Fruit fly (Drosophila melanogaster) whole organism, embryonic: ENCODE results near the gene Rpn12.

Experiments used
- Atf-2 ChIP-seq: fragments of 200-800 bp; sonication (Bioruptor generic); optimal IDR thresholded peaks from 2 replicates; lab custom pipeline; 2016; ENCODE audit warnings: missing biosample characterization, missing genetic modification characterization
- B-H1 ChIP-seq: fragments of 200-800 bp; sonication (Bioruptor generic); IDR thresholded peaks from 3 replicates; pipeline ENCODE4 v1.3.6; 2022; ENCODE audit warnings: missing biosample characterization, missing genetic modification characterization
- BEAF-32 ChIP-seq: fragments of 200-800 bp; sonication (Bioruptor generic); optimal IDR thresholded peaks from 3 replicates; lab custom pipeline; 2017; ENCODE audit warnings: missing biosample characterization, missing genetic modification characterization, mild to moderate bottlenecking, moderate library complexity, missing genetic modification reagents
- Bteb2 ChIP-seq: fragments of 200-800 bp; sonication (Bioruptor generic); optimal IDR thresholded peaks from 2 replicates; lab custom pipeline; 2016; ENCODE audit warnings: missing biosample characterization, missing genetic modification characterization
- CG10267 ChIP-seq: fragments of 200-800 bp; sonication (Bioruptor generic); optimal IDR thresholded peaks from 2 replicates; lab custom pipeline; 2018; ENCODE audit warnings: missing biosample characterization, mild to moderate bottlenecking, missing genetic modification characterization, moderate library complexity
- CG12659 ChIP-seq: fragments of 200-800 bp; sonication (Bioruptor generic); optimal IDR thresholded peaks from 3 replicates; lab custom pipeline; 2017; ENCODE audit warnings: mild to moderate bottlenecking, missing biosample characterization, missing genetic modification reagents, missing genetic modification characterization
- CG13287 ChIP-seq: fragments of 200-800 bp; sonication (Bioruptor generic); IDR thresholded peaks from 2 replicates; pipeline ENCODE4 v1.3.6; 2022; ENCODE audit warnings: missing biosample characterization, missing genetic modification characterization; ENCODE audit not compliant: partially characterized antibody
- CG15479 ChIP-seq: fragments of 200-800 bp; sonication (Bioruptor generic); optimal IDR thresholded peaks from 3 replicates; lab custom pipeline; 2019; ENCODE audit warnings: missing biosample characterization, mild to moderate bottlenecking, missing genetic modification characterization, moderate library complexity
- CG1603 ChIP-seq: fragments of 200-800 bp; sonication (Bioruptor generic); optimal IDR thresholded peaks from 2 replicates; lab custom pipeline; 2019; ENCODE audit warnings: missing biosample characterization, mild to moderate bottlenecking, missing genetic modification characterization, moderate library complexity
- CG16863 ChIP-seq: fragments of 200-800 bp; sonication (Bioruptor generic); optimal IDR thresholded peaks from 3 replicates; lab custom pipeline; 2016; ENCODE audit warnings: missing biosample characterization, missing genetic modification characterization
- CG17328 ChIP-seq: fragments of 200-800 bp; sonication (Bioruptor generic); IDR thresholded peaks from 2 replicates; pipeline ENCODE4 v1.3.6; 2022; ENCODE audit warnings: missing biosample characterization, missing genetic modification characterization
- CG17361 ChIP-seq: fragments of 200-800 bp; sonication (Bioruptor generic); IDR thresholded peaks from 3 replicates; pipeline ENCODE4 v1.3.6; 2022; ENCODE audit warnings: missing biosample characterization, missing genetic modification characterization
- CG18599 ChIP-seq: fragments of 200-800 bp; sonication (Bioruptor generic); optimal IDR thresholded peaks from 3 replicates; lab custom pipeline; 2017; ENCODE audit warnings: missing biosample characterization, missing genetic modification characterization, mild to moderate bottlenecking, moderate library complexity, missing genetic modification reagents
- CG2129 ChIP-seq: fragments of 200-800 bp; sonication (Bioruptor generic); IDR thresholded peaks from 2 replicates; pipeline ENCODE4 v1.3.6; 2022; ENCODE audit warnings: missing biosample characterization, missing genetic modification characterization; ENCODE audit not compliant: partially characterized antibody
- CG30020 ChIP-seq: fragments of 200-800 bp; optimal IDR thresholded peaks from 2 replicates; lab custom pipeline; 2019; ENCODE audit warnings: missing biosample characterization, mild to moderate bottlenecking, missing genetic modification characterization, moderate library complexity
- CG34224 ChIP-seq: fragments of 200-800 bp; sonication (Bioruptor generic); IDR thresholded peaks from 3 replicates; pipeline ENCODE4 v1.3.6; 2022; ENCODE audit warnings: missing biosample characterization, missing genetic modification characterization; ENCODE audit not compliant: partially characterized antibody
- CG3995 ChIP-seq: fragments of 200-800 bp; sonication (Bioruptor generic); optimal IDR thresholded peaks from 3 replicates; lab custom pipeline; 2016; ENCODE audit warnings: missing biosample characterization, missing genetic modification characterization
- CG4617 ChIP-seq: fragments of 200-800 bp; sonication (Bioruptor generic); optimal IDR thresholded peaks from 3 replicates; lab custom pipeline; 2016; ENCODE audit warnings: missing biosample characterization, missing genetic modification characterization, borderline replicate concordance
- CrebB ChIP-seq: fragments of 200-800 bp; sonication (Bioruptor generic); optimal IDR thresholded peaks from 3 replicates; lab custom pipeline; 2018; ENCODE audit warnings: missing biosample characterization, mild to moderate bottlenecking, missing genetic modification characterization
- Dbx ChIP-seq: fragments of 200-800 bp; sonication (Bioruptor generic); IDR thresholded peaks from 3 replicates; pipeline ENCODE4 v1.3.6; 2022; ENCODE audit warnings: missing biosample characterization, missing genetic modification characterization
- Dip2 ChIP-seq: fragments of 200-800 bp; sonication (Bioruptor generic); IDR thresholded peaks from 2 replicates; pipeline ENCODE4 v1.3.6; 2022; ENCODE audit warnings: missing biosample characterization, missing genetic modification characterization
- Dp ChIP-seq: fragments of 200-800 bp; sonication (Bioruptor generic); optimal IDR thresholded peaks from 2 replicates; lab custom pipeline; 2018; ENCODE audit warnings: missing biosample characterization, mild to moderate bottlenecking, missing genetic modification characterization, moderate library complexity
- Dref ChIP-seq: fragments of 200-800 bp; sonication (Bioruptor generic); IDR thresholded peaks from 2 replicates; pipeline ENCODE4 v1.3.6; 2022; ENCODE audit warnings: missing biosample characterization, missing genetic modification characterization
- E2f2 ChIP-seq: fragments of 200-800 bp; sonication (Bioruptor generic); IDR thresholded peaks from 2 replicates; pipeline ENCODE4 v1.3.6; 2022; ENCODE audit warnings: missing biosample characterization, missing genetic modification characterization
- Fer3 ChIP-seq: fragments of 200-800 bp; sonication (Bioruptor generic); optimal IDR thresholded peaks from 2 replicates; lab custom pipeline; 2018; ENCODE audit warnings: missing biosample characterization, mild to moderate bottlenecking, missing genetic modification characterization, moderate library complexity
- HLH3B ChIP-seq: fragments of 200-800 bp; sonication (Bioruptor generic); IDR thresholded peaks from 2 replicates; pipeline ENCODE4 v1.3.6; 2022; ENCODE audit warnings: missing biosample characterization, missing genetic modification characterization
- HmgZ ChIP-seq: fragments of 200-800 bp; sonication (Bioruptor generic); optimal IDR thresholded peaks from 2 replicates; lab custom pipeline; 2018; ENCODE audit warnings: missing biosample characterization, mild to moderate bottlenecking, missing genetic modification characterization
- Hr78 ChIP-seq, 2 experiments: fragments of 200-800 bp in 1 of 2; fragments of >200 bp in 1 of 2; sonication (Bioruptor generic) in 1 of 2; optimal IDR thresholded peaks; 2 replicates each; lab custom pipeline; 2017 to 2019; ENCODE audit warnings: missing biosample characterization in 2 of 2, missing genetic modification characterization in 2 of 2, mild to moderate bottlenecking in 1 of 2, moderate library complexity in 1 of 2
- Jarid2 ChIP-seq: fragments of 200-800 bp; sonication (Bioruptor generic); optimal IDR thresholded peaks from 3 replicates; lab custom pipeline; 2017; ENCODE audit warnings: mild to moderate bottlenecking, missing biosample characterization, missing genetic modification reagents, missing genetic modification characterization
- MESR4 ChIP-seq: fragments of 200-800 bp; sonication (Bioruptor generic); optimal IDR thresholded peaks from 2 replicates; lab custom pipeline; 2018; ENCODE audit warnings: missing biosample characterization, mild to moderate bottlenecking, missing genetic modification characterization, moderate library complexity
- Meics ChIP-seq: fragments of 200-800 bp; sonication (Bioruptor generic); optimal IDR thresholded peaks from 2 replicates; lab custom pipeline; 2017; ENCODE audit warnings: missing biosample characterization, mild to moderate bottlenecking, missing genetic modification characterization
- bbx ChIP-seq: fragments of 200-800 bp; sonication (Bioruptor generic); IDR thresholded peaks from 2 replicates; pipeline ENCODE4 v1.3.6; 2022; ENCODE audit warnings: missing biosample characterization, missing genetic modification characterization; ENCODE audit not compliant: partially characterized antibody
- cg ChIP-seq: fragments of 200-800 bp; sonication (Bioruptor generic); optimal IDR thresholded peaks from 3 replicates; lab custom pipeline; 2019; ENCODE audit warnings: missing biosample characterization, mild to moderate bottlenecking, missing genetic modification characterization, moderate library complexity
- croc ChIP-seq: fragments of 200-800 bp; sonication (Bioruptor generic); conservative IDR thresholded peaks from 3 replicates; pipeline ENCODE4 v1.3.6; 2022; ENCODE audit warnings: missing biosample characterization, missing genetic modification characterization
- crp ChIP-seq, 2 experiments: fragments of 200-800 bp; sonication (Bioruptor generic); optimal IDR thresholded peaks; 2 replicates in 1 of 2; 3 replicates in 1 of 2; lab custom pipeline; 2017; ENCODE audit warnings: missing biosample characterization in 2 of 2, missing genetic modification characterization in 2 of 2, mild to moderate bottlenecking in 1 of 2, moderate library complexity in 1 of 2
- esg ChIP-seq: fragments of 200-800 bp; sonication (Bioruptor generic); conservative IDR thresholded peaks from 2 replicates; pipeline ENCODE4 v1.3.6; 2022; ENCODE audit warnings: missing biosample characterization, missing genetic modification characterization
- gfzf ChIP-seq: fragments of 200-800 bp; sonication (Bioruptor generic); optimal IDR thresholded peaks from 2 replicates; lab custom pipeline; 2016; ENCODE audit warnings: missing biosample characterization, mild to moderate bottlenecking, missing genetic modification characterization, moderate library complexity
- gsb-n ChIP-seq: fragments of 200-800 bp; sonication (Bioruptor generic); optimal IDR thresholded peaks from 3 replicates; lab custom pipeline; 2018; ENCODE audit warnings: missing biosample characterization, mild to moderate bottlenecking, missing genetic modification characterization
- gt ChIP-seq: fragments of 200-800 bp; sonication (Bioruptor generic); IDR thresholded peaks from 2 replicates; pipeline ENCODE4 v1.3.6; 2022; ENCODE audit warnings: missing biosample characterization, missing genetic modification characterization
- hbn ChIP-seq: fragments of 200-800 bp; sonication (Bioruptor generic); IDR thresholded peaks from 2 replicates; pipeline ENCODE4 v1.3.6; 2022; ENCODE audit warnings: missing biosample characterization, missing genetic modification characterization; ENCODE audit not compliant: partially characterized antibody
- lab ChIP-seq: fragments of 200-800 bp; sonication (Bioruptor generic); optimal IDR thresholded peaks from 3 replicates; lab custom pipeline; 2017; ENCODE audit warnings: missing biosample characterization, missing genetic modification characterization, mild to moderate bottlenecking, moderate library complexity, missing genetic modification reagents
- lbe ChIP-seq: fragments of 200-800 bp; sonication (Bioruptor generic); optimal IDR thresholded peaks from 2 replicates; lab custom pipeline; 2016; ENCODE audit warnings: missing biosample characterization, mild to moderate bottlenecking, missing genetic modification characterization
- nerfin-1 ChIP-seq: fragments of 200-800 bp; sonication (Bioruptor generic); optimal IDR thresholded peaks from 3 replicates; lab custom pipeline; 2019; ENCODE audit warnings: missing biosample characterization, mild to moderate bottlenecking, missing genetic modification characterization, moderate library complexity
- pzg ChIP-seq: fragments of 200-800 bp; sonication (Bioruptor generic); optimal IDR thresholded peaks from 3 replicates; lab custom pipeline; 2018; ENCODE audit warnings: missing biosample characterization, mild to moderate bottlenecking, missing genetic modification characterization, moderate library complexity
- row ChIP-seq: fragments of 200-800 bp; sonication (Bioruptor generic); IDR thresholded peaks from 3 replicates; pipeline ENCODE4 v1.3.6; 2022; ENCODE audit warnings: missing biosample characterization, missing genetic modification characterization
- sd ChIP-seq: fragments of 200-800 bp; sonication (Bioruptor generic); optimal IDR thresholded peaks from 3 replicates; lab custom pipeline; 2018; ENCODE audit warnings: missing biosample characterization, mild to moderate bottlenecking, missing genetic modification characterization, moderate library complexity
- sna ChIP-seq: fragments of 200-800 bp; sonication (Bioruptor generic); IDR thresholded peaks from 2 replicates; pipeline ENCODE4 v1.3.6; 2022; ENCODE audit warnings: missing biosample characterization, missing genetic modification characterization; ENCODE audit not compliant: partially characterized antibody
- unc-4 ChIP-seq: fragments of 200-800 bp; sonication (Bioruptor generic); IDR thresholded peaks from 2 replicates; pipeline ENCODE4 v1.3.6; 2022; ENCODE audit warnings: missing biosample characterization, missing genetic modification characterization; ENCODE audit not compliant: partially characterized antibody

Rpn12 gene

DNA sequence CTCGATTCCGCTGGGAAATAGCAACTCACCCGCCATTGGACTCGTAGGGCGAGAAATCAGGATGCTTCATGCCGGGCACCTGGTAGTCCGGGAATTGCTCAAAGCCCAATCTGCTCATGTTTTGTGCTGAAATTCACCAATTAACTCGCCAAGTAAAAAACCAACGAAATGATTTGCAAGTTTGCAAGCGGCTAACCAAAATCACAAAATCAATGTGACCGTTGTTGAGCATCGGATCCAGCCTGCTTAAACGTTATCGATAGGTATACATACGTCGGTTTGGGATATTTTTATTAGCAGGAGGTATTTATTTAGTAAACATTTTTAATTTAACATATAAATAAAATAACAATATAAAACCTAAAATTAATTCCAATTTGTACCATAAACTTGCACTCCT lies 27.4 kb downstream of the Rpn12 start, which contains the start of gene Prosbeta6:
Prosbeta6 (minus strand) TSS at position 218 of the 400 bp plus-strand sequence.
- TF ChIP-seq Dbx (no peak), Meics (no peak), CG2129 (GFP tag; lab: Robert Waterston, UW) (0 out of 2 replicates have a peak, but pooled peaks have one; percentile 12), lab (no peak), cg (GFP tag; lab: Kevin White, UChicago) (no peak), CG13287 (peak; percentile 71), HLH3B (GFP tag; lab: Robert Waterston, UW) (no peak), gsb-n (tag; lab: Kevin White, UChicago) (no peak), hbn (GFP tag; lab: Robert Waterston, UW) (peak; percentile 43), CG34224 (peak; percentile 50; the same call in 2 of the 3 replicates), lbe (GFP tag; lab: Kevin White, UChicago) (peak; percentile 15), unc-4 (GFP tag; lab: Robert Waterston, UW) (peak; percentile 54; the same call in 1 of the 2 replicates), CG18599 (no peak), CG12659 (peak; percentile 39), row (GFP tag; lab: Robert Waterston, UW) (peak; percentile 49; the same call in 2 of the 3 replicates), CG16863 (GFP tag; lab: Kevin White, UChicago) (no peak), crp (GFP tag; optimal IDR thresholded peaks at IDR 0.05; lab: Kevin White, UChicago) (no peak), CG15479 (no peak), Dip2 (GFP tag; lab: Robert Waterston, UW) (no peak), B-H1 (no peak), CrebB (no peak), Fer3 (tag; lab: Kevin White, UChicago) (no peak), esg (no peak), CG10267 (tag; lab: Kevin White, UChicago) (peak; percentile 22), BEAF-32 (GFP tag; lab: Kevin White, UChicago) (peak; percentile 74), Dref (GFP tag; lab: Robert Waterston, UW) (peak; percentile 71), HmgZ (tag; lab: Kevin White, UChicago) (peak; percentile 5), CG3995 (GFP tag; lab: Kevin White, UChicago) (peak; percentile 26), gt (GFP tag; lab: Robert Waterston, UW) (no peak), CG30020 (peak; percentile 14), CG17361 (GFP tag; lab: Robert Waterston, UW) (no peak), CG1603 (peak; percentile 25), Atf-2 (GFP tag; lab: Kevin White, UChicago) (no peak), MESR4 (GFP tag; lab: Kevin White, UChicago) (peak; percentile 60), Jarid2 (GFP tag; lab: Kevin White, UChicago) (no peak), E2f2 (GFP tag; lab: Robert Waterston, UW) (peak; percentile 48), Bteb2 (GFP tag; lab: Kevin White, UChicago) (no peak), sd (tag; lab: Kevin White, UChicago) (peak; percentile 45), nerfin-1 (tag; lab: Kevin White, UChicago) (peak; percentile 47), Hr78 (GFP tag; optimal IDR thresholded peaks at IDR 0.05; lab: Kevin White, UChicago) (no peak), gfzf (GFP tag; lab: Kevin White, UChicago) (peak; percentile 69), croc (GFP tag; lab: Robert Waterston, UW) (no peak), CG4617 (GFP tag; lab: Kevin White, UChicago) (peak; percentile 29), sna (GFP tag; lab: Robert Waterston, UW) (0 out of 2 replicates have a peak, but pooled peaks have one; percentile 45), Dp (GFP tag; lab: Kevin White, UChicago) (peak; percentile 44), CG17328 (no peak), bbx (GFP tag; lab: Robert Waterston, UW) (peak; percentile 45; the same call in 1 of the 2 replicates), pzg (GFP tag; lab: Kevin White, UChicago) (peak; percentile 66)
